Fruit fly (Drosophila melanogaster) Kc167 (cell line): Measurements from ENCODE around the gene msl-3.

ENCODE experiments used
- Myc ChIP-seq: fragments of >200 bp; optimal IDR thresholded peaks from 2 replicates; lab custom pipeline; 2017; ENCODE audit warnings: missing external identifiers
- h ChIP-seq: fragments of >200 bp; optimal IDR thresholded peaks from 3 replicates; lab custom pipeline; 2018; ENCODE audit warnings: missing external identifiers
- psq ChIP-seq: fragments of >200 bp; optimal IDR thresholded peaks from 2 replicates; lab custom pipeline; 2017; ENCODE audit warnings: missing external identifiers
- ttk ChIP-seq: sonication (Bioruptor generic); optimal IDR thresholded peaks from 2 replicates; lab custom pipeline; 2017; ENCODE audit warnings: missing external identifiers

- TF ChIP-seq h (no peak), ttk (lab: Kevin White, UChicago) (no peak), psq (lab: Kevin White, UChicago) (no peak), Myc (no peak)
Measured at dm6 chr3L:7115944-7116343, 9.4 kb downstream of the msl-3 start.
